Fruit fly (Drosophila melanogaster) whole organism: ENCODE results near the gene tal-1A.

Experiments
- CG8478 ChIP-seq: fragments of >200 bp; optimal IDR thresholded peaks from 2 replicates; lab custom pipeline; 2018; ENCODE audit warnings: inconsistent platforms
- Dll ChIP-seq: fragments of >200 bp; optimal IDR thresholded peaks from 2 replicates; lab custom pipeline; 2017
- EcR ChIP-seq, 2 experiments: fragments of >200 bp; optimal IDR thresholded peaks; 2 replicates each; lab custom pipeline; 2017; ENCODE audit warnings: missing biosample characterization in 2 of 2, missing genetic modification characterization in 2 of 2, missing genetic modification reagents in 2 of 2
- pan ChIP-seq: fragments of >200 bp; optimal IDR thresholded peaks from 2 replicates; lab custom pipeline; 2017
- psq ChIP-seq: fragments of >200 bp; optimal IDR thresholded peaks from 2 replicates; lab custom pipeline; 2017
- usp ChIP-seq: fragments of >200 bp; optimal IDR thresholded peaks from 2 replicates; lab custom pipeline; 2017; ENCODE audit warnings: missing biosample characterization, missing genetic modification characterization, mixed read lengths

tal-1A gene

dm6 chr3R:13812736-13813250 is at the start of gene tal-1A, which contains the start of the genes tal-2A, tal-3A and tal-AA:
Gene tal-1A (plus strand): TSS chr3R:13813109.
Gene tal-2A (plus strand): TSS chr3R:13813109.
Gene tal-3A (plus strand): TSS chr3R:13813109.
Gene tal-AA (plus strand): TSS chr3R:13813109.
- peak; percentile 94 for TF ChIP-seq Dll (lab: Kevin White, UChicago)
- no peak for TF ChIP-seq psq (lab: Kevin White, UChicago)
- TF ChIP-seq usp, result no peak
- TF ChIP-seq EcR (GFP tag; optimal IDR thresholded peaks at IDR 0.05; lab: Kevin White, UChicago), result peak in 1 of 2 experiments; percentile 20
- TF ChIP-seq CG8478, result peak; percentile 11
- TF ChIP-seq pan (lab: Kevin White, UChicago), result no peak

DNA sequence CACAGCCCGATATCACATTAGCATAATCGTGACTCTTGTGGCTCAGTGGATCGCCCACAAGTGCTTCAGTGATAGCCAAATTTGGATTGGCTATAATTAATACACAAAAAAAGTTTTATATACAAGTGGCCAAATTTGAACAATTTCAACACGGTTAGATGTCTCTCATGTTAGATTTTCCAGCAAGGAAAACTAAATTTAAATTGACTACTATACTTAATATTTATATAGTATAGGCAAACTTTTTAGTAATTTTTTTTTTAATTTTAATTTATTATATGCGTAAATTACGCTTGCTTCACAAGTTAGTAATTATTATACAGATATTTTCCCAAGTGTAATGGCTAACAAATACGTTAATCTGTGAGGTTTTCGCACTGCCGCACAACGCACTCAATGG is 47.9 kb upstream of the tal-1A start:
- TF ChIP-seq CG8478, result no peak
- no peak for TF ChIP-seq pan (lab: Kevin White, UChicago)
- TF ChIP-seq usp, result no peak
- no peak for TF ChIP-seq EcR (GFP tag; optimal IDR thresholded peaks at IDR 0.05; lab: Kevin White, UChicago)
- TF ChIP-seq Dll (lab: Kevin White, UChicago), result no peak
- no peak for TF ChIP-seq psq (lab: Kevin White, UChicago)

- no peak for TF ChIP-seq psq (lab: Kevin White, UChicago)
- no peak for TF ChIP-seq Dll (lab: Kevin White, UChicago)
- no peak for TF ChIP-seq EcR (GFP tag; optimal IDR thresholded peaks at IDR 0.05; lab: Kevin White, UChicago)
- TF ChIP-seq pan (lab: Kevin White, UChicago), result no peak
- TF ChIP-seq usp, result no peak
- no peak for TF ChIP-seq CG8478
These were observed 47.5 kb upstream of the tal-1A start, which contains the start of gene CG9312 for dm6 chr3R:13765456-13765855. Gene CG9312 (plus strand): TSS chr3R:13765756.

DNA sequence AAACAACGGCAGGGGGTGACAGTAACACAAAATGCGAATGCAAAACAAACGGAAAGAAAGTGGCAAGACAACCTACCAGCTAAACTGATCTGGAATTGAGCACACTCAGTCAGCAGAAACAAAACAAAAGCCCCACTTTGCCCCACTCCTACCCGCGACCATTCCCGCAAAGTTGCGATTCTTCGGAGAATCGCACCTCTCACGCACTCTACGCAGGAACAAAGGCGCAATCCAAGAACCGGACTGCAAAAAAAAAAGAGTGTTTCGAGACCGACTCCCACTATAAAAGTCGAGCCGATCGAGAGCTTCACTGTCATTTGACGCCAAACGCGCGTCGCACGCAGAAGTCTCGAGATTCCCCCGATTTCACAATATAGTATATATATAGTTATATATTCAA is 45.7 kb upstream of the tal-1A start, which contains the start of gene Cht5:
Cht5 (plus strand) TSS at position 311 of the 400 bp plus-strand sequence.
- TF ChIP-seq Dll (lab: Kevin White, UChicago) (no peak), pan (lab: Kevin White, UChicago) (no peak), EcR (GFP tag; optimal IDR thresholded peaks at IDR 0.05; lab: Kevin White, UChicago) (no peak), usp (no peak), CG8478 (no peak), psq (lab: Kevin White, UChicago) (no peak)

DNA sequence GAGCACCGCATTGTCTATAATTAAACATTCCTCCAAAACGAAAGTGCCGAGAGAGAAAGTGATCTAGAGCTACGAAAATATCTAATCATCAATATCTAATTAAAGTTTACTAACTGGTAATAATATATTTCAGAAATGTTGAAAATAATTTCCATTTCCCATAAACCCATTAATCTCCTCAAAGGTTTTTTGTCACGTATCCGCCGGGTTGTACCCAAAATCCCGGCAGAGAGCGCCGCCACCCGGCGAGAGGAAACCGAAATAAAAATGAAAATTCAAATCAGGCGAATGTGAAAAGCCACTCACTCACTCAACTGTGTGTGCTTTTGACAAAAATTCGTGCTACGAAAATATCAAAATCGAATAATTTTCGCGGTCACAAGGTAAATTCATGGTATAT is 41.7 kb upstream of the tal-1A start, which contains the start of gene CG9297:
CG9297 (plus strand) TSS at position 301 of the 400 bp plus-strand sequence.
- no peak for TF ChIP-seq EcR (GFP tag; optimal IDR thresholded peaks at IDR 0.05; lab: Kevin White, UChicago)
- TF ChIP-seq pan (lab: Kevin White, UChicago), result no peak
- no peak for TF ChIP-seq usp
- no peak for TF ChIP-seq CG8478
- TF ChIP-seq Dll (lab: Kevin White, UChicago), result no peak
- no peak for TF ChIP-seq psq (lab: Kevin White, UChicago)

dm6 chr3R:13773350-13773749 is 39.6 kb upstream of the tal-1A start:
- TF ChIP-seq pan (lab: Kevin White, UChicago) (no peak), CG8478 (no peak), usp (no peak)

DNA sequence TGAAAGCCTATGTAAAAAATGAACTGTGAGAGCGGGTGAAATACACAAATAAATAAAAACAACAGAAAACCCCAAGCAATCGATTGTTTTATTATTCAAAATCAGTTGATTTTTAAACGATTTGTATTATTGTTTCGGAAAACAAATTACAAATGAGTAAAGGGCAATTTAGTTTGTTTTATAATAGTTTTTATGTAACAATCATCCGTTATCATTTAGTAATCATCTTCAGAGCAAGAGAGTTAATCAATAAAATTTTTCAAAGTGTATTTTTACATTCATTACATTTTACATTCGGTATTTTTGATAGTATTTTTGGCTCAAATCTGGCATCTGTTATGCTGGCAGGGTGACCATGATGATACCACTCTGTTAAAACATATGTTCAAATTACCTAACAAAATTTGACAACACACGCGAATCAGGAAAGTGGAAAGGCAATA is 33.6 kb upstream of the tal-1A start, which contains the start of the genes CG42375 and CG9288:
CG42375 (plus strand) TSS at position 384 of the 443 bp plus-strand sequence.
CG9288 (plus strand) TSS at position 384 of the 443 bp plus-strand sequence.
- TF ChIP-seq Dll (lab: Kevin White, UChicago) (no peak), pan (lab: Kevin White, UChicago) (no peak), EcR (GFP tag; optimal IDR thresholded peaks at IDR 0.05; lab: Kevin White, UChicago) (no peak), CG8478 (no peak), psq (lab: Kevin White, UChicago) (no peak), usp (no peak)

- TF ChIP-seq CG8478, result no peak
- no peak for TF ChIP-seq usp
- no peak for TF ChIP-seq psq (lab: Kevin White, UChicago)
- no peak for TF ChIP-seq Dll (lab: Kevin White, UChicago)
- TF ChIP-seq pan (lab: Kevin White, UChicago), result no peak
- TF ChIP-seq EcR (GFP tag; optimal IDR thresholded peaks at IDR 0.05; lab: Kevin White, UChicago), result no peak
These were observed 32.1 kb upstream of the tal-1A start, which contains the start of gene CG9286 for dm6 chr3R:13780769-13781168. Gene CG9286 (plus strand): TSS chr3R:13780964.

- TF ChIP-seq EcR (GFP tag; optimal IDR thresholded peaks at IDR 0.05; lab: Kevin White, UChicago) (no peak), CG8478 (no peak), usp (no peak), Dll (lab: Kevin White, UChicago) (no peak)
These were observed 30.9 kb upstream of the tal-1A start, which contains the start of gene Dip-B for dm6 chr3R:13782035-13782434. Gene Dip-B (plus strand): TSS chr3R:13782288.

dm6 chr3R:13782578-13782977 is 30.3 kb upstream of the tal-1A start:
- TF ChIP-seq usp, result no peak

- no peak for TF ChIP-seq Dll (lab: Kevin White, UChicago)
- TF ChIP-seq pan (lab: Kevin White, UChicago), result no peak
- no peak for TF ChIP-seq EcR (GFP tag; optimal IDR thresholded peaks at IDR 0.05; lab: Kevin White, UChicago)
- TF ChIP-seq psq (lab: Kevin White, UChicago), result no peak
- no peak for TF ChIP-seq CG8478
- no peak for TF ChIP-seq usp
These were observed 29.5 kb upstream of the tal-1A start for dm6 chr3R:13783397-13783796.

DNA sequence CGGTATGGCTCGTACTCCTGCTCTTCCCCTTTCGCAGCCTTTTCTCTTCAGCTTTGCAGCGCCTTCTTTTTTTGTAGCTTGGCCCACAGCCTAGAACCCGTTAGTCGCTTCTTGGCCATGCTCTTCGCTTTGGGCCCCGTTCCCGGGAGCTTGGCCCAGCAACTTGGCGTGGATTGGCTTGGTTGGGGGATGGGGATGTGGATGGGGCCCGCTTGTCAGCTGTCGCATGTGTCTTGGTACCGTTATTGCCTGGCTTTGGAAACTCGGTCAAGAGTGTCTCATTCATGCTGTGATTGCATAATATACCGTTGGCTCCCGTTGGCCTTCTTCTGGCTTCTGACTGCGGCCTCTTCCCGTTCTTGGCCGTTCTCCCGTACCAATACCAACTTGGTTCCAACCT is 27.0 kb upstream of the tal-1A start:
- TF ChIP-seq Dll (lab: Kevin White, UChicago) (peak; percentile 38), psq (lab: Kevin White, UChicago) (no peak)

DNA sequence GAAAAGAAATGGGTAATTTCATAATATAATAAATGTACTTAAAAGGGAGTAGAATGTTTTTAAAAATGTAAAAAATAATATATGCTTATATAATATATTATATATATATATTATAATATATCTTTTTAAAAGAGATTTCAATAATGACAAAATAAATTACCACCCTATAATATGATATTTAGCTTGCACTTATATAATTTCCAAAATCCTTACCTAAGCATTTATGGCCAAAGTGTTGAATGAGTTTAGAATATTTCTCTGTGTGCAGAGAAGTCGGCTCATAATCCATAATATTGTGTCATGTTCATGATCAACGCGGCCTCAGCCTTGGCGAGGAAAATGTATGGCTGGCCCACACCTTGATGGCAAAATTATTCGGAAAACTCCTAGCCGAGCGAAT is 24.7 kb upstream of the tal-1A start:
- TF ChIP-seq EcR (GFP tag; optimal IDR thresholded peaks at IDR 0.05; lab: Kevin White, UChicago) (no peak), psq (lab: Kevin White, UChicago) (no peak), CG8478 (no peak), usp (no peak), pan (lab: Kevin White, UChicago) (no peak), Dll (lab: Kevin White, UChicago) (no peak)
